Worm (Caenorhabditis elegans) whole organism, young adult: ENCODE data around the gene nhr-105.

Source experiments
- F39B2.1 ChIP-seq: fragments of 200-800 bp; sonication (Bioruptor generic); IDR thresholded peaks from 2 replicates; pipeline ENCODE4 v1.3.6; 2022; ENCODE audit warnings: missing genetic modification reagents, missing genetic modification characterization, missing compliant biosample characterization
- F49E8.2 ChIP-seq: sonication (generic microtip); optimal IDR thresholded peaks from 3 replicates; lab custom pipeline; 2017; ENCODE audit warnings: missing genetic modification characterization, mild to moderate bottlenecking, missing compliant biosample characterization, antibody characterized with exemption, moderate library complexity; ENCODE audit not compliant: insufficient read depth
- F57A8.1 ChIP-seq: fragments of 200-800 bp; sonication (Bioruptor generic); optimal IDR thresholded peaks from 2 replicates; lab custom pipeline; 2018; ENCODE audit warnings: mild to moderate bottlenecking, missing genetic modification characterization, moderate library complexity, missing compliant biosample characterization
- K11D2.4 ChIP-seq: fragments of 200-800 bp; sonication (Bioruptor generic); IDR thresholded peaks from 2 replicates; pipeline ENCODE4 v1.3.6; 2022; ENCODE audit warnings: missing genetic modification reagents, missing genetic modification characterization, missing compliant biosample characterization
- T07F8.4 ChIP-seq: sonication (generic microtip); optimal IDR thresholded peaks from 2 replicates; lab custom pipeline; 2016; ENCODE audit warnings: mild to moderate bottlenecking, missing genetic modification characterization, moderate library complexity, missing compliant biosample characterization
- T26A5.8 ChIP-seq: sonication (generic microtip); optimal IDR thresholded peaks from 2 replicates; lab custom pipeline; 2016; ENCODE audit warnings: missing genetic modification characterization, missing compliant biosample characterization
- Y53F4B.3 ChIP-seq: fragments of 200-800 bp; sonication (Bioruptor generic); IDR thresholded peaks from 2 replicates; pipeline ENCODE4 v1.3.6; 2022; ENCODE audit warnings: missing genetic modification reagents, missing genetic modification characterization, missing compliant biosample characterization
- Y56A3A.18 ChIP-seq: fragments of 200-800 bp; sonication (Bioruptor generic); IDR thresholded peaks from 2 replicates; pipeline ENCODE4 v1.3.6; 2022; ENCODE audit warnings: missing genetic modification reagents, missing genetic modification characterization, missing compliant biosample characterization
- Y79H2A.3 ChIP-seq: fragments of 200-800 bp; sonication (Bioruptor generic); conservative IDR thresholded peaks from 2 replicates; pipeline ENCODE4 v1.3.6; 2022; ENCODE audit warnings: missing genetic modification reagents, missing genetic modification characterization, missing compliant biosample characterization
- ZK185.1 ChIP-seq: sonication (generic microtip); optimal IDR thresholded peaks from 2 replicates; lab custom pipeline; 2016; ENCODE audit warnings: mild to moderate bottlenecking, missing genetic modification characterization, missing compliant biosample characterization; ENCODE audit not compliant: poor library complexity, severe bottlenecking
- akir-1 ChIP-seq: fragments of 200-800 bp; sonication (Bioruptor generic); optimal IDR thresholded peaks from 2 replicates; lab custom pipeline; 2018; ENCODE audit warnings: mild to moderate bottlenecking, missing genetic modification characterization, moderate library complexity, missing compliant biosample characterization
- ama-1 ChIP-seq, 3 experiments: fragments of 150-350 bp in 1 of 3; sonication (generic microtip) in 2 of 3; optimal IDR thresholded peaks; 2 replicates each; lab custom pipeline; 2014 to 2018; ENCODE audit warnings: missing biosample characterization in 2 of 3, missing genetic modification characterization in 2 of 3, missing genetic modification reagents in 2 of 3
- athp-1 ChIP-seq: sonication (generic microtip); optimal IDR thresholded peaks from 2 replicates; lab custom pipeline; 2017; ENCODE audit warnings: mild to moderate bottlenecking, missing genetic modification characterization, missing compliant biosample characterization
- attf-5 ChIP-seq: fragments of 200-800 bp; sonication (Bioruptor generic); optimal IDR thresholded peaks from 2 replicates; lab custom pipeline; 2018; ENCODE audit warnings: mild to moderate bottlenecking, missing genetic modification characterization, missing compliant biosample characterization
- cebp-1 ChIP-seq, 2 experiments: fragments of 200-800 bp in 1 of 2; sonication (Bioruptor generic) in 1 of 2; sonication (generic microtip) in 1 of 2; IDR thresholded peaks in 1 of 2; optimal IDR thresholded peaks in 1 of 2; 2 replicates each; pipeline versions ENCODE4 v1.3.6 to Lab custom; 2017 to 2022; ENCODE audit warnings: missing compliant biosample characterization in 2 of 2, missing genetic modification characterization in 2 of 2, mild to moderate bottlenecking in 1 of 2, missing genetic modification reagents in 1 of 2, moderate library complexity in 1 of 2
- cebp-2 ChIP-seq: fragments of 200-800 bp; sonication (Bioruptor generic); IDR thresholded peaks from 2 replicates; pipeline ENCODE4 v1.3.6; 2022; ENCODE audit warnings: missing genetic modification characterization, missing compliant biosample characterization
- ceh-100 ChIP-seq: fragments of 200-800 bp; sonication (Bioruptor generic); IDR thresholded peaks from 2 replicates; pipeline ENCODE4 v1.3.6; 2022; ENCODE audit warnings: missing genetic modification reagents, missing genetic modification characterization, missing compliant biosample characterization
- ceh-79 ChIP-seq: sonication (generic microtip); optimal IDR thresholded peaks from 2 replicates; lab custom pipeline; 2017; ENCODE audit warnings: mild to moderate bottlenecking, missing genetic modification characterization, missing compliant biosample characterization
- ceh-91 ChIP-seq: fragments of 200-800 bp; sonication (Bioruptor generic); IDR thresholded peaks from 2 replicates; pipeline ENCODE4 v1.3.6; 2022; ENCODE audit warnings: missing genetic modification reagents, missing genetic modification characterization, missing compliant biosample characterization
- dox-1 ChIP-seq: fragments of 200-800 bp; sonication (Bioruptor generic); IDR thresholded peaks from 2 replicates; pipeline ENCODE4 v1.3.6; 2022; ENCODE audit warnings: missing genetic modification reagents, missing genetic modification characterization, missing compliant biosample characterization
- dpl-1 ChIP-seq: fragments of 150-350 bp; optimal IDR thresholded peaks from 2 replicates; lab custom pipeline; 2014; ENCODE audit warnings: missing biosample characterization, missing genetic modification reagents, missing genetic modification characterization
- egl-18 ChIP-seq: fragments of 200-800 bp; sonication (Bioruptor generic); IDR thresholded peaks from 2 replicates; pipeline ENCODE4 v1.3.6; 2022; ENCODE audit warnings: missing genetic modification reagents, missing genetic modification characterization, missing compliant biosample characterization
- ets-4 ChIP-seq: fragments of 200-800 bp; sonication (Bioruptor generic); optimal IDR thresholded peaks from 2 replicates; lab custom pipeline; 2018; ENCODE audit warnings: mild to moderate bottlenecking, missing genetic modification characterization, missing compliant biosample characterization
- fkh-3 ChIP-seq: sonication (generic microtip); optimal IDR thresholded peaks from 2 replicates; lab custom pipeline; 2016; ENCODE audit warnings: mild to moderate bottlenecking, missing genetic modification characterization, missing compliant biosample characterization
- hmg-1.2 ChIP-seq: fragments of 200-800 bp; sonication (Bioruptor generic); IDR thresholded peaks from 2 replicates; pipeline ENCODE4 v1.3.6; 2022; ENCODE audit warnings: missing genetic modification reagents, missing genetic modification characterization, missing compliant biosample characterization
- hsf-1 ChIP-seq: fragments of 200-800 bp; sonication (Bioruptor generic); IDR thresholded peaks from 2 replicates; pipeline ENCODE4 v1.3.6; 2022; ENCODE audit warnings: missing genetic modification reagents, missing genetic modification characterization, missing compliant biosample characterization
- let-526 ChIP-seq: fragments of 200-800 bp; sonication (Bioruptor generic); IDR thresholded peaks from 2 replicates; pipeline ENCODE4 v1.3.6; 2022; ENCODE audit warnings: missing genetic modification reagents, missing genetic modification characterization, missing compliant biosample characterization
- lin-26 ChIP-seq: fragments of 200-800 bp; sonication (Bioruptor generic); IDR thresholded peaks from 2 replicates; pipeline ENCODE4 v1.3.6; 2022; ENCODE audit warnings: missing genetic modification reagents, missing genetic modification characterization, missing compliant biosample characterization
- lin-40 ChIP-seq: sonication (generic microtip); optimal IDR thresholded peaks from 2 replicates; lab custom pipeline; 2016; ENCODE audit warnings: missing genetic modification characterization, mild to moderate bottlenecking, missing compliant biosample characterization, missing genotype, missing genetic modification reagents
- lin-54 ChIP-seq: fragments of 200-800 bp; sonication (Bioruptor generic); optimal IDR thresholded peaks from 2 replicates; lab custom pipeline; 2018; ENCODE audit warnings: mild to moderate bottlenecking, missing genetic modification characterization, missing compliant biosample characterization
- madf-8 ChIP-seq: fragments of 200-800 bp; sonication (Bioruptor generic); conservative IDR thresholded peaks from 2 replicates; pipeline ENCODE4 v1.3.6; 2022; ENCODE audit warnings: missing genetic modification reagents, missing genetic modification characterization, missing compliant biosample characterization
- nfya-2 ChIP-seq: fragments of 200-800 bp; sonication (Bioruptor generic); IDR thresholded peaks from 2 replicates; pipeline ENCODE4 v1.3.6; 2022; ENCODE audit warnings: missing genetic modification reagents, missing genetic modification characterization, missing compliant biosample characterization
- nfyb-1 ChIP-seq: fragments of 200-800 bp; sonication (Bioruptor generic); IDR thresholded peaks from 2 replicates; pipeline ENCODE4 v1.3.6; 2022; ENCODE audit warnings: missing genetic modification reagents, missing genetic modification characterization, missing compliant biosample characterization
- nhr-27 ChIP-seq: fragments of 200-800 bp; sonication (Bioruptor generic); optimal IDR thresholded peaks from 2 replicates; lab custom pipeline; 2018; ENCODE audit warnings: mild to moderate bottlenecking, missing genetic modification characterization, moderate library complexity, missing compliant biosample characterization
- nhr-80 ChIP-seq: sonication (generic microtip); optimal IDR thresholded peaks from 2 replicates; lab custom pipeline; 2016; ENCODE audit warnings: missing genetic modification characterization, missing compliant biosample characterization
- pha-4 ChIP-seq: fragments of 150-350 bp; sonication (generic microtip); optimal IDR thresholded peaks from 2 replicates; lab custom pipeline; 2014; ENCODE audit warnings: missing biosample characterization, missing genetic modification reagents, missing genetic modification characterization
- rcor-1 ChIP-seq: fragments of 200-800 bp; sonication (Bioruptor generic); IDR thresholded peaks from 2 replicates; pipeline ENCODE4 v1.3.6; 2022; ENCODE audit warnings: missing genetic modification reagents, missing genetic modification characterization, missing compliant biosample characterization
- rec-8 ChIP-seq, 2 experiments: sonication (generic microtip); optimal IDR thresholded peaks; 2 replicates each; lab custom pipeline; 2016; ENCODE audit warnings: mild to moderate bottlenecking in 2 of 2, missing genetic modification characterization in 2 of 2, missing genetic modification reagents in 2 of 2, missing genotype in 2 of 2, missing biosample characterization in 1 of 2, missing compliant biosample characterization in 1 of 2, moderate library complexity in 1 of 2
- rpc-1 ChIP-seq, 2 experiments: fragments of 150-350 bp in 1 of 2; sonication (generic microtip) in 1 of 2; optimal IDR thresholded peaks; 2 replicates each; lab custom pipeline; 2014 to 2018; ENCODE audit warnings: missing biosample characterization in 1 of 2, missing genetic modification characterization in 1 of 2, missing genetic modification reagents in 1 of 2, missing genotype in 1 of 2
- snpc-1.1 ChIP-seq: sonication (generic microtip); optimal IDR thresholded peaks from 2 replicates; lab custom pipeline; 2017; ENCODE audit warnings: missing genetic modification characterization, mild to moderate bottlenecking, missing compliant biosample characterization, antibody characterized with exemption, moderate library complexity, missing genotype, missing genetic modification reagents; ENCODE audit not compliant: insufficient read depth
- snpc-3.4 ChIP-seq: sonication (generic microtip); optimal IDR thresholded peaks from 2 replicates; lab custom pipeline; 2017; ENCODE audit warnings: missing genetic modification characterization, mild to moderate bottlenecking, missing compliant biosample characterization, antibody characterized with exemption, moderate library complexity, missing genotype, missing genetic modification reagents
- unc-62 ChIP-seq: fragments of 150-350 bp; optimal IDR thresholded peaks from 2 replicates; lab custom pipeline; 2014; ENCODE audit warnings: missing biosample characterization, missing genetic modification reagents, missing genetic modification characterization
- ztf-22 ChIP-seq: fragments of 200-800 bp; sonication (Bioruptor generic); optimal IDR thresholded peaks from 2 replicates; lab custom pipeline; 2018; ENCODE audit warnings: mild to moderate bottlenecking, missing genetic modification characterization, moderate library complexity, missing compliant biosample characterization
- ztf-28 ChIP-seq: fragments of 200-800 bp; sonication (Bioruptor generic); IDR thresholded peaks from 2 replicates; pipeline ENCODE4 v1.3.6; 2022; ENCODE audit warnings: missing genetic modification reagents, missing genetic modification characterization, missing compliant biosample characterization

The nhr-105 gene

ce11 chrIV:7047762-7048178, 2.2 kb upstream of the nhr-105 start (continued):
- no peak for TF ChIP-seq cebp-1 (GFP tag; IDR thresholded peaks at IDR 0.05; lab: Robert Waterston, UW)
- peak; percentile 68 for TF ChIP-seq cebp-1 (tag; optimal IDR thresholded peaks at IDR 0.05; lab: Kevin White, UChicago)
- no peak for TF ChIP-seq athp-1 (tag; lab: Kevin White, UChicago)

ce11 chrIV:7048637-7049245, 1.2 kb upstream of the nhr-105 start:
- TF ChIP-seq pha-4 (tag; lab: Kevin White, UChicago): peak; percentile 67
- no peak for TF ChIP-seq F39B2.1
- TF ChIP-seq dox-1 (GFP tag; lab: Robert Waterston, UW): no peak
- TF ChIP-seq rcor-1 (GFP tag; lab: Robert Waterston, UW): no peak
- peak; percentile 3 for TF ChIP-seq unc-62 (GFP tag; lab: Kevin White, UChicago)
- no peak for TF ChIP-seq ceh-100 (GFP tag; lab: Robert Waterston, UW)
- TF ChIP-seq F49E8.2: no peak
- TF ChIP-seq attf-5 (GFP tag; lab: Kevin White, UChicago): no peak
- no peak for TF ChIP-seq akir-1 (GFP tag; lab: Kevin White, UChicago)
- TF ChIP-seq dpl-1 (GFP tag; lab: Kevin White, UChicago): no peak
- TF ChIP-seq Y53F4B.3: no peak
- peak; percentile 17 for TF ChIP-seq ZK185.1 (tag; lab: Kevin White, UChicago)
- TF ChIP-seq lin-54 (GFP tag; lab: Kevin White, UChicago): no peak
- TF ChIP-seq ets-4 (GFP tag; lab: Kevin White, UChicago): no peak
- TF ChIP-seq egl-18 (GFP tag; lab: Robert Waterston, UW): no peak
- no peak for TF ChIP-seq T07F8.4 (tag; lab: Kevin White, UChicago)
- no peak for TF ChIP-seq let-526 (GFP tag; lab: Robert Waterston, UW)
- no peak for TF ChIP-seq snpc-1.1 (tag; lab: Kevin White, UChicago)
- no peak for TF ChIP-seq ztf-22 (GFP tag; lab: Kevin White, UChicago)
- peak; percentile 12 for TF ChIP-seq lin-40 (tag; lab: Kevin White, UChicago)
- TF ChIP-seq ztf-28 (GFP tag; lab: Robert Waterston, UW): no peak
- TF ChIP-seq nfyb-1 (GFP tag; lab: Robert Waterston, UW): no peak
- no peak for TF ChIP-seq F57A8.1 (GFP tag; lab: Kevin White, UChicago)
- no peak for TF ChIP-seq T26A5.8 (tag; lab: Kevin White, UChicago)
- TF ChIP-seq K11D2.4 (GFP tag; lab: Robert Waterston, UW): no peak
- no peak for TF ChIP-seq lin-26 (GFP tag; lab: Robert Waterston, UW)
- no peak for TF ChIP-seq Y79H2A.3 (GFP tag; lab: Robert Waterston, UW)
- no peak for TF ChIP-seq cebp-2 (GFP tag; lab: Robert Waterston, UW)
- TF ChIP-seq fkh-3 (tag; lab: Kevin White, UChicago): no peak
- no peak for TF ChIP-seq ceh-79 (tag; lab: Kevin White, UChicago)
- TF ChIP-seq snpc-3.4 (tag; lab: Kevin White, UChicago): no peak
- TF ChIP-seq cebp-1 (GFP tag; IDR thresholded peaks at IDR 0.05; lab: Robert Waterston, UW): no peak
- TF ChIP-seq cebp-1 (tag; optimal IDR thresholded peaks at IDR 0.05; lab: Kevin White, UChicago): no peak
- no peak for TF ChIP-seq hmg-1.2 (GFP tag; lab: Robert Waterston, UW)
- TF ChIP-seq ama-1 (optimal IDR thresholded peaks at IDR 0.05; lab: Kevin White, UChicago): peak; percentile 43
- no peak for TF ChIP-seq ama-1 (GFP tag; optimal IDR thresholded peaks at IDR 0.05; lab: Kevin White, UChicago)
- TF ChIP-seq nhr-27 (tag; lab: Kevin White, UChicago): no peak
- TF ChIP-seq rec-8 (tag; optimal IDR thresholded peaks at IDR 0.05; lab: Kevin White, UChicago): no peak
- TF ChIP-seq rpc-1 (optimal IDR thresholded peaks at IDR 0.05; lab: Kevin White, UChicago): no peak
- no peak for TF ChIP-seq rpc-1 (tag; optimal IDR thresholded peaks at IDR 0.05; lab: Kevin White, UChicago)
- TF ChIP-seq madf-8 (GFP tag; lab: Robert Waterston, UW): no peak
- TF ChIP-seq ceh-91 (GFP tag; lab: Robert Waterston, UW): no peak
- no peak for TF ChIP-seq Y56A3A.18 (GFP tag; lab: Robert Waterston, UW)
- peak; percentile 65 for TF ChIP-seq hsf-1
- TF ChIP-seq nhr-80 (tag; lab: Kevin White, UChicago): no peak
- TF ChIP-seq nfya-2 (GFP tag; lab: Robert Waterston, UW): no peak
